Fruit fly (Drosophila melanogaster) whole organism, wandering third instar larva: Measurements from ENCODE around the gene CG31075.

Experiments used
- GATAd ChIP-seq: sonication (Bioruptor generic); optimal IDR thresholded peaks from 2 replicates; lab custom pipeline; 2016; ENCODE audit warnings: missing biosample characterization, missing genetic modification characterization
- Mio ChIP-seq: sonication (Bioruptor generic); optimal IDR thresholded peaks from 2 replicates; lab custom pipeline; 2016; ENCODE audit warnings: missing biosample characterization, missing genetic modification characterization
- psq ChIP-seq: fragments of 200-800 bp; sonication (Bioruptor generic); optimal IDR thresholded peaks from 3 replicates; lab custom pipeline; 2017; ENCODE audit warnings: missing biosample characterization, mild to moderate bottlenecking, missing genetic modification characterization, moderate library complexity

DNA sequence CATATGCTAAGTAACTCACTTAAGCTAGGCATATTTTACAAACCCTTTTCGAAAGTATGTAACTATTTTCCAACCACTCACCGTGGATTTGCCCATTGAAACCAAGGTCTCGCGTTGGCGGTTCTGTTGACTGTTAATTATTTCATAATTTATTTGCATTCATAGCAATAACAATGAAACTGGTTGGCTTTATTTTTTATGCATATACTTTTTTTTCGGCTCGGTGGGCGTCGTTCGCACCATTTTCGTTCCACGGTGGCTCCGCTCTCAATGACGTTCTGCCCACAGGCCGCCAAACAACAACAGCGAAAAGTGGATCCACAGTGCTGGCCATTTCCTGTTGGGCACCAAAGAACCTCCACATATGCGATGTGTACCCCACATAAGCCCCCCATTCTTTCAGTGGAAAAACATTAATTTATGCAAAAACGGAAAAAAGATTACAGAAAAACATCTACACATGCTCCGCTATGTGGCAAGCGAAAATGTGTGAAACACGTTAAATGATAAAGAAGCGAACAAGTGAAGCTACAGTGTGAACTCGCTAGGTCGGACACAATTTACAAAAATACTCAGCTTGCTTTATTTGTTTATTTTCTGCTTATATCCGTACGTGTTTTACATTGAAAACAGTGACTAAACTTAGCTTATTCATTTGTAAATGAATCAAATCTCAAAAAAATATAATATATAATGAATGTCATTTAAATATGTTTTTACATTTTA lies 20.6 kb downstream of the CG31075 start:
- TF ChIP-seq GATAd (GFP tag; lab: Kevin White, UChicago): no peak
- TF ChIP-seq psq (GFP tag; lab: Kevin White, UChicago): peak; percentile 63
- no peak for TF ChIP-seq Mio (GFP tag; lab: Kevin White, UChicago)
